Worm (Caenorhabditis elegans): ENCODE results near the gene fzr-1.

ce11 chrII:9671308-9671707 is 27.0 kb upstream of the fzr-1 start, which contains the start of gene ZK1320.7:
- no peak for TF ChIP-seq cog-1 (tag; optimal IDR thresholded peaks at IDR 0.05)
- TF ChIP-seq med-1 (GFP tag; optimal IDR thresholded peaks at IDR 0.05; ENCODE audit: insufficient read depth), result no peak
- no peak for TF ChIP-seq ztf-29 (GFP tag; IDR thresholded peaks at IDR 0.05)
- no peak for TF ChIP-seq ref-1 (GFP tag; conservative IDR thresholded peaks at IDR 0.05)

All from whole organism, midembryonic.